Worm (Caenorhabditis elegans) whole organism, L3 larva: ENCODE results near the gene trpp-12.
A peak's percentile ranks its signal among the peaks of the same experiment; 100 is the strongest.

Experiments used
- R02D3.7 ChIP-seq: fragments of 150-350 bp; optimal IDR thresholded peaks from 2 replicates; lab custom pipeline; 2014; ENCODE audit warnings: missing biosample characterization, missing genetic modification characterization
- ZK546.5 ChIP-seq: sonication (generic microtip); optimal IDR thresholded peaks from 2 replicates; lab custom pipeline; 2017; ENCODE audit warnings: missing biosample characterization, missing genetic modification characterization
- ama-1 ChIP-seq: fragments of 150-350 bp; optimal IDR thresholded peaks from 2 replicates; lab custom pipeline; 2018
- ceh-28 ChIP-seq: fragments of 150-350 bp; optimal IDR thresholded peaks from 2 replicates; lab custom pipeline; 2014; ENCODE audit warnings: missing biosample characterization, missing genetic modification reagents, missing genetic modification characterization
- ceh-82 ChIP-seq: fragments of 150-350 bp; optimal IDR thresholded peaks from 2 replicates; lab custom pipeline; 2014; ENCODE audit warnings: missing biosample characterization, missing genetic modification characterization
- ceh-9 ChIP-seq: sonication (generic microtip); optimal IDR thresholded peaks from 2 replicates; lab custom pipeline; 2018; ENCODE audit warnings: missing biosample characterization, missing genetic modification characterization
- daf-12 ChIP-seq: fragments of 150-350 bp; optimal IDR thresholded peaks from 2 replicates; lab custom pipeline; 2014; ENCODE audit warnings: missing biosample characterization, missing genetic modification reagents, missing genetic modification characterization
- egl-27 ChIP-seq: sonication (generic microtip); optimal IDR thresholded peaks from 4 replicates; lab custom pipeline; 2017; ENCODE audit warnings: missing biosample characterization, missing genetic modification reagents, missing genetic modification characterization
- egl-5 ChIP-seq: fragments of 150-350 bp; optimal IDR thresholded peaks from 2 replicates; lab custom pipeline; 2017; ENCODE audit warnings: missing biosample characterization, missing genetic modification reagents, missing genetic modification characterization, inconsistent platforms
- elt-1 ChIP-seq: fragments of 150-350 bp; optimal IDR thresholded peaks from 2 replicates; lab custom pipeline; 2014; ENCODE audit warnings: missing biosample characterization, missing genetic modification characterization
- elt-2 ChIP-seq: sonication (generic microtip); optimal IDR thresholded peaks from 2 replicates; lab custom pipeline; 2016; ENCODE audit warnings: missing genetic modification reagents, mild to moderate bottlenecking, missing genetic modification characterization, missing compliant biosample characterization
- elt-3 ChIP-seq, 3 experiments: fragments of 150-350 bp in 1 of 3; sonication (generic microtip) in 2 of 3; optimal IDR thresholded peaks; 2 replicates in 2 of 3; 4 replicates in 1 of 3; lab custom pipeline; 2014 to 2017; ENCODE audit warnings: missing biosample characterization in 3 of 3, missing genetic modification characterization in 3 of 3
- eor-1 ChIP-seq, 2 experiments: fragments of 150-350 bp; optimal IDR thresholded peaks; 2 replicates each; lab custom pipeline; 2014 to 2018; ENCODE audit warnings: missing biosample characterization in 2 of 2, missing genetic modification characterization in 2 of 2
- fkh-10 ChIP-seq: sonication (generic microtip); optimal IDR thresholded peaks from 2 replicates; lab custom pipeline; 2017; ENCODE audit warnings: missing biosample characterization, missing genetic modification reagents, missing genetic modification characterization
- fkh-2 ChIP-seq: fragments of 150-350 bp; optimal IDR thresholded peaks from 2 replicates; lab custom pipeline; 2014; ENCODE audit warnings: missing biosample characterization, missing genetic modification reagents, missing genetic modification characterization
- fos-1 ChIP-seq: fragments of 150-350 bp; optimal IDR thresholded peaks from 2 replicates; lab custom pipeline; 2014; ENCODE audit warnings: missing biosample characterization, missing genetic modification characterization
- hmg-11 ChIP-seq: sonication (generic microtip); optimal IDR thresholded peaks from 2 replicates; lab custom pipeline; 2016; ENCODE audit warnings: missing genetic modification characterization, missing compliant biosample characterization
- jun-1 ChIP-seq: fragments of 150-350 bp; optimal IDR thresholded peaks from 2 replicates; lab custom pipeline; 2014; ENCODE audit warnings: missing biosample characterization, missing genetic modification reagents, missing genetic modification characterization
- lin-15B ChIP-seq: fragments of 150-350 bp; optimal IDR thresholded peaks from 2 replicates; lab custom pipeline; 2014; ENCODE audit warnings: missing biosample characterization, missing genetic modification characterization
- lin-39 ChIP-seq: fragments of 150-350 bp; optimal IDR thresholded peaks from 2 replicates; lab custom pipeline; 2018; ENCODE audit warnings: missing biosample characterization, missing genetic modification reagents, missing genetic modification characterization
- lsy-12 ChIP-seq: sonication (generic microtip); optimal IDR thresholded peaks from 2 replicates; lab custom pipeline; 2016; ENCODE audit warnings: mild to moderate bottlenecking, missing genetic modification characterization, missing compliant biosample characterization
- mdl-1 ChIP-seq: fragments of 150-350 bp; optimal IDR thresholded peaks from 2 replicates; lab custom pipeline; 2014; ENCODE audit warnings: missing biosample characterization, missing genetic modification characterization
- mml-1 ChIP-seq: fragments of 150-350 bp; sonication (generic microtip); optimal IDR thresholded peaks from 3 replicates; lab custom pipeline; 2014; ENCODE audit warnings: missing biosample characterization, missing genetic modification characterization
- nfya-1 ChIP-seq: sonication (generic microtip); optimal IDR thresholded peaks from 2 replicates; lab custom pipeline; 2017; ENCODE audit warnings: missing genetic modification characterization, mild to moderate bottlenecking, missing compliant biosample characterization, antibody characterized with exemption, moderate library complexity; ENCODE audit not compliant: insufficient read depth
- nhr-11 ChIP-seq: fragments of 150-350 bp; optimal IDR thresholded peaks from 2 replicates; lab custom pipeline; 2014; ENCODE audit warnings: missing biosample characterization, missing genetic modification characterization
- nhr-12 ChIP-seq: fragments of 150-350 bp; optimal IDR thresholded peaks from 2 replicates; lab custom pipeline; 2014; ENCODE audit warnings: missing biosample characterization, missing genetic modification characterization
- nhr-23 ChIP-seq: fragments of 150-350 bp; optimal IDR thresholded peaks from 2 replicates; lab custom pipeline; 2014; ENCODE audit warnings: missing biosample characterization, missing genetic modification reagents, missing genetic modification characterization
- nhr-237 ChIP-seq: fragments of 150-350 bp; optimal IDR thresholded peaks from 2 replicates; lab custom pipeline; 2014; ENCODE audit warnings: missing biosample characterization, missing genetic modification characterization
- nhr-25 ChIP-seq: sonication (generic microtip); optimal IDR thresholded peaks from 2 replicates; lab custom pipeline; 2017; ENCODE audit warnings: missing biosample characterization, missing genetic modification characterization
- nhr-28 ChIP-seq: fragments of 150-350 bp; optimal IDR thresholded peaks from 2 replicates; lab custom pipeline; 2014; ENCODE audit warnings: missing biosample characterization, missing genetic modification characterization
- nhr-43 ChIP-seq: sonication (generic microtip); optimal IDR thresholded peaks from 2 replicates; lab custom pipeline; 2016; ENCODE audit warnings: mild to moderate bottlenecking, missing genetic modification characterization, missing compliant biosample characterization; ENCODE audit not compliant: poor library complexity, severe bottlenecking
- nhr-67 ChIP-seq: fragments of 150-350 bp; optimal IDR thresholded peaks from 2 replicates; lab custom pipeline; 2014; ENCODE audit warnings: missing biosample characterization, missing genetic modification characterization
- nhr-76 ChIP-seq: fragments of 150-350 bp; sonication (generic microtip); optimal IDR thresholded peaks from 5 replicates; lab custom pipeline; 2014; ENCODE audit warnings: missing biosample characterization, missing genetic modification characterization
- nhr-77 ChIP-seq: fragments of 150-350 bp; optimal IDR thresholded peaks from 2 replicates; lab custom pipeline; 2014; ENCODE audit warnings: missing biosample characterization, missing genetic modification characterization
- pha-4 ChIP-seq: fragments of 150-350 bp; optimal IDR thresholded peaks from 2 replicates; lab custom pipeline; 2014; ENCODE audit warnings: missing biosample characterization, missing genetic modification reagents, missing genetic modification characterization
- pqm-1 ChIP-seq: fragments of 150-350 bp; optimal IDR thresholded peaks from 2 replicates; lab custom pipeline; 2017; ENCODE audit warnings: missing biosample characterization, missing genetic modification characterization, inconsistent platforms
- sea-2 ChIP-seq: fragments of 150-350 bp; sonication (generic microtip); optimal IDR thresholded peaks from 4 replicates; lab custom pipeline; 2014; ENCODE audit warnings: missing biosample characterization, missing genetic modification reagents, missing genetic modification characterization
- skn-1 ChIP-seq: fragments of 150-350 bp; optimal IDR thresholded peaks from 2 replicates; lab custom pipeline; 2014; ENCODE audit warnings: missing biosample characterization, missing genetic modification characterization
- snpc-4 ChIP-seq: fragments of 150-350 bp; optimal IDR thresholded peaks from 2 replicates; lab custom pipeline; 2014; ENCODE audit warnings: missing biosample characterization, missing genetic modification characterization
- tbx-2 ChIP-seq: sonication (generic microtip); optimal IDR thresholded peaks from 2 replicates; lab custom pipeline; 2016; ENCODE audit warnings: mild to moderate bottlenecking, missing genetic modification characterization, missing compliant biosample characterization
- unc-39 ChIP-seq: sonication (generic microtip); optimal IDR thresholded peaks from 4 replicates; lab custom pipeline; 2017; ENCODE audit warnings: missing biosample characterization, missing genetic modification characterization
- unc-62 ChIP-seq: fragments of 150-350 bp; sonication (generic microtip); optimal IDR thresholded peaks from 4 replicates; lab custom pipeline; 2014; ENCODE audit warnings: missing biosample characterization, missing genetic modification reagents, missing genetic modification characterization
- zag-1 ChIP-seq: fragments of 150-350 bp; optimal IDR thresholded peaks from 2 replicates; lab custom pipeline; 2014; ENCODE audit warnings: missing biosample characterization, missing genetic modification characterization
- ztf-4 ChIP-seq: fragments of 150-350 bp; optimal IDR thresholded peaks from 2 replicates; lab custom pipeline; 2014; ENCODE audit warnings: missing biosample characterization, missing genetic modification characterization

The trpp-12 gene

DNA sequence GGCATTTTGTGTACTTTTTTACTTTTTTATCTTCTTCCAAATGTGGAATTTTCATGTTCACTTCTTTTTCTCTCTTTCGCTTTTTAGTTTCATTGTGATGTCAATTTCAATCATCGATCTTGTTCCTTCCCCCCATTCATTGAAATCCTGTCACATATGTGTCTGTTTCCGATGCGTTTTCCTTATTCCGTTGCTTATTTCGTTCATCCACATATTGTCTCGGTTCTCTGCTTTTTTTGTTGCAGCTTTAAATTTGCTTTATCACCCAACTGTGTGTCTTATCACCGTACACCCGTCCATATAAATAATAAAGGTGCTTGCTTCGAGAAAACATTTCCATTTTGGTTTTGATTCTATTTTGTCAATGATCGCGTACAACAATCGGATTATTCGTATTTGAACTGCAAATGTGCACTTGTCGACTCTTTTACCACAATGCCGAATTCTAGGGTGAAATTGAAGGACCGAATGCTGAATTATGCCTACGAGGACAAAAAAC lies at the start of gene trpp-12, which contains the start of gene C43H6.12:
trpp-12 (plus strand) TSS at position 449 of the 499 bp plus-strand sequence.
C43H6.12 (plus strand) TSS at position 365 of the 499 bp plus-strand sequence.
- peak; percentile 9 for TF ChIP-seq elt-2 (tag; lab: Kevin White, UChicago)
- no peak for TF ChIP-seq mdl-1 (tag; lab: Kevin White, UChicago)

DNA sequence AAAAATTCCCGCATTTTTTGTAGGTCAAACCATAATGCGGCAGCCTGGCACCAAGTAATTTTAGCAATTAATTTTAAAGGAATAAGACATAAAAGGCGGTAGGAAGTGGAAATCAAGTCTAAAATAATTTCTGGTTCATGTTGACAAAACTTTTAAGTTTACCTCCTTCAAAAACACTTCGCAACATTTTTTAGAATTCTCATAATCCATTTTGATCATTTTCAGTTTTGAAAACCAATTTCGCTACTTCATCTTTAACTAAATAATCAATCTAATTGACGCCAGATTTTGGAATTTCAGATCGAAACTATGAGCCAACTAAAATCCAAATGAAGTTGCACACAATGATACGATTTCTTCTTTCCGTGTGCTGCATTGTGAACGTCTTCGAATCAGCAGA lies 49.7 kb upstream of the trpp-12 start, which contains the start of gene lgc-40:
lgc-40 (plus strand) TSS at position 301 of the 400 bp plus-strand sequence.
- TF ChIP-seq nhr-23 (tag; lab: Kevin White, UChicago) (no peak), nhr-28 (tag; lab: Kevin White, UChicago) (no peak), nhr-76 (tag; lab: Kevin White, UChicago) (no peak), lin-15B (tag; lab: Kevin White, UChicago) (no peak), ceh-9 (tag; lab: Kevin White, UChicago) (no peak), ztf-4 (tag; lab: Kevin White, UChicago) (no peak), jun-1 (tag; lab: Kevin White, UChicago) (no peak), elt-3 (tag; optimal IDR thresholded peaks at IDR 0.05; lab: Kevin White, UChicago) (no peak), zag-1 (no peak), ceh-82 (no peak)

DNA sequence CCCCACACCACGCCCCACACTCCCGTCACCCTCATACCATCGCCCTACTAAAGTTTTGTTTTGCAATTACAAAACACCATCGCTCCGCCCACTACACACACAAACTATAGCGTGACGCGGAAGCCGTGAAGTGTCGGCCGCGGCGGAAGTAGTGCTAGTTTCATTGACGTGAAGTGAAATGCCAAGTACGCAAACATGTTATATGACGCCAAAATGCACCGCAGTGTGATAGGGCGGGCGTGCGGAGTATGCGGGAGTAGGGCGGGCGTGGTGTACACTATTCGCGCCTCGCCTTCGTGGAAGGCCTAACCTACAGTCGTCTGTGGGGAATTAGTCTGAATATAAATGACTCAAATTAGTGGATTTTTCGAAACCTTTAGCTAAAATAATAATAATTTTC lies 46.6 kb upstream of the trpp-12 start:
- TF ChIP-seq snpc-4 (tag; lab: Kevin White, UChicago) = no peak
- no peak for TF ChIP-seq fos-1 (tag; lab: Kevin White, UChicago)

DNA sequence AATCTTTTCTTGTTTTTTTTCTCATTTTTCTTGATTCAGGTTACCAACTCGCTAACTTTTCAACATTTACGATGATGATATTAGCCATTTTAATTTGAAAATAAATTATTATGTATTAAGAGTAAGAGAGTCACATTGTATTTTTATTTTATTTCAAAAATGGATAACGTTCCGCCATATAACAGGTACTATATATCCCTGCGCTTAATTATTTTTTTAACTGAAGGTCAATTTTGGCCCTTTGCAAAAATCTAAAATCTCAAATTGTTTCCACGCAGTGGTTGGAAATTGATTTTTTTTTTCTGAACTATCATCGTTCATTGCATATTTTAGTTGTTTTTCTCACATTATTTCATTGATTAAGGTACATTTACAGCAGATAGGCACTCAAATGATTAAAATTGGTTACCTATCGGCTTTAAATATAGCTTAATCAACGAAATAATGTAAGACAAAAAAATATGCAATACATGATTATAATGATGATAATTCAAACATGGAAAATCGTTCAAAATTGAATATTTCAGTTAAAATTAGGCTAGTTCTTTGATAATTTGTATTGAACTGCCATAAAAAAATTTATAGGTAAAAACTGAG lies 44.7 kb upstream of the trpp-12 start:
- peak; percentile 42 for TF ChIP-seq egl-5
- TF ChIP-seq nhr-12 (tag; lab: Kevin White, UChicago) = no peak
- peak; percentile 81 for TF ChIP-seq hmg-11 (tag; lab: Kevin White, UChicago)
- peak; percentile 60 to 94 (median 91) for TF ChIP-seq elt-3 (tag; optimal IDR thresholded peaks at IDR 0.05; lab: Kevin White, UChicago)
- TF ChIP-seq nhr-77 (tag; lab: Kevin White, UChicago) = peak; percentile 94
- peak; percentile 70 for TF ChIP-seq ztf-4 (tag; lab: Kevin White, UChicago)
- peak; percentile 45 for TF ChIP-seq daf-12 (tag; lab: Kevin White, UChicago)
- peak; percentile 51 for TF ChIP-seq nfya-1 (tag; lab: Kevin White, UChicago)
- peak; percentile 34 for TF ChIP-seq zag-1
- TF ChIP-seq fkh-2 (tag; lab: Kevin White, UChicago) = no peak
- TF ChIP-seq lin-39 (tag; lab: Kevin White, UChicago) = no peak
- TF ChIP-seq pqm-1 (tag; lab: Kevin White, UChicago) = peak; percentile 88
- peak; percentile 74 for TF ChIP-seq elt-2 (tag; lab: Kevin White, UChicago)
- TF ChIP-seq nhr-67 (tag; lab: Kevin White, UChicago) = peak; percentile 61
- peak; percentile 67 for TF ChIP-seq mdl-1 (tag; lab: Kevin White, UChicago)
- TF ChIP-seq unc-39 (tag; lab: Kevin White, UChicago) = no peak
- TF ChIP-seq ama-1 (lab: Kevin White, UChicago) = no peak
- TF ChIP-seq nhr-25 (tag; lab: Kevin White, UChicago) = peak; percentile 85
- TF ChIP-seq snpc-4 (tag; lab: Kevin White, UChicago) = peak; percentile 89
- TF ChIP-seq nhr-11 (tag; lab: Kevin White, UChicago) = peak; percentile 70
- peak; percentile 89 for TF ChIP-seq fos-1 (tag; lab: Kevin White, UChicago)
- TF ChIP-seq R02D3.7 (tag; lab: Kevin White, UChicago) = peak; percentile 80
- peak; percentile 57 for TF ChIP-seq egl-27 (tag; lab: Kevin White, UChicago)
- peak; percentile 97 for TF ChIP-seq nhr-23 (tag; lab: Kevin White, UChicago)
- peak; percentile 97 for TF ChIP-seq jun-1 (tag; lab: Kevin White, UChicago)
- peak; percentile 4 for TF ChIP-seq unc-62 (GFP tag; lab: Kevin White, UChicago)
- TF ChIP-seq ZK546.5 (tag; lab: Kevin White, UChicago) = peak; percentile 40
- peak; percentile 48 for TF ChIP-seq elt-1 (tag; lab: Kevin White, UChicago)
- TF ChIP-seq ceh-82 = peak; percentile 94
- peak in 1 of 2 experiments; percentile 48 for TF ChIP-seq eor-1 (tag; optimal IDR thresholded peaks at IDR 0.05; lab: Kevin White, UChicago)
- peak; percentile 90 for TF ChIP-seq skn-1 (tag; lab: Kevin White, UChicago)
- TF ChIP-seq ceh-9 (tag; lab: Kevin White, UChicago) = no peak
- TF ChIP-seq nhr-76 (tag; lab: Kevin White, UChicago) = peak; percentile 74
- TF ChIP-seq ceh-28 (tag; lab: Kevin White, UChicago) = peak; percentile 98
- no peak for TF ChIP-seq fkh-10 (GFP tag; lab: Kevin White, UChicago)
- peak; percentile 88 for TF ChIP-seq lsy-12 (tag; lab: Kevin White, UChicago)
- peak; percentile 96 for TF ChIP-seq tbx-2 (tag; lab: Kevin White, UChicago)
- peak; percentile 66 for TF ChIP-seq nhr-28 (tag; lab: Kevin White, UChicago)
- peak; percentile 97 for TF ChIP-seq nhr-43 (tag; lab: Kevin White, UChicago)
- TF ChIP-seq sea-2 (GFP tag; lab: Kevin White, UChicago) = no peak
- peak; percentile 95 for TF ChIP-seq pha-4 (tag; lab: Kevin White, UChicago)
- TF ChIP-seq mml-1 (tag; lab: Kevin White, UChicago) = no peak
- TF ChIP-seq lin-15B (tag; lab: Kevin White, UChicago) = no peak
- TF ChIP-seq nhr-237 = peak; percentile 61
